Fruit fly (Drosophila melanogaster): ENCODE results near the gene glob3.

Gene glob3

DNA sequence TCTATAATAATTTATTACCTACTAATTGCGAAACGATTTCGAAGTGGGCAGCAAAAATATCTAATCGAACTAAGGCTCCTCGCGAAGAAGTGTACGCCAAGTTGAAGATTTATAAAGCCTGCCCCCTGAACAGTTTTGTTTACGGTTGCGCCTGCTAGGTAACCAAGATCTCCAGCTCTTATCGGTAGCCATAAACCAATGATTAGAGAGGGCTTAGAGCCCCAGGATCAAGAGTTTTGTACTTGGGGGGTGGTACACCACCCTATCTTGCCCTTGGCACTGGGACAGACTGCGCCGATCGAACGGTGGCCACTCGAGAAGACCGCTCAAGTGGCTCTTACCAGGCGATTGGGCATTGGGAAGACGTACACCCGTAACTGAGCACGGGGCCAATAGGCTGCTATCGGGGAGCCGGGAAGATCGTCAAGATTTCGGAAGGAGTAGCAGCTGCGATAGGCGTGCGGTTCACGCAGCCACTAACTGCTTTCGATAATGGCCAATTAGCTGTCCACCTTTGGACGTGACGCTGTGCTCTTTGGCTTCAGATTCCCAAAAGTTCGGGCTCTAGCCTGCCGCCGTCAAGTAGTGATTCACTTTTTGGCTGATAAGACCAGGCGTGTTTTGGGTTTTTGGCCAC lies 2.6 kb downstream of the glob3 start:
- TF ChIP-seq CG17801 (GFP tag; optimal IDR thresholded peaks at IDR 0.05; ENCODE audit: partially characterized antibody), result no peak

- TF ChIP-seq CG17801 (GFP tag; optimal IDR thresholded peaks at IDR 0.05; ENCODE audit: partially characterized antibody), result no peak
Observed at dm6 chr3R:5833948-5834504, 4.2 kb downstream of the glob3 start.

DNA sequence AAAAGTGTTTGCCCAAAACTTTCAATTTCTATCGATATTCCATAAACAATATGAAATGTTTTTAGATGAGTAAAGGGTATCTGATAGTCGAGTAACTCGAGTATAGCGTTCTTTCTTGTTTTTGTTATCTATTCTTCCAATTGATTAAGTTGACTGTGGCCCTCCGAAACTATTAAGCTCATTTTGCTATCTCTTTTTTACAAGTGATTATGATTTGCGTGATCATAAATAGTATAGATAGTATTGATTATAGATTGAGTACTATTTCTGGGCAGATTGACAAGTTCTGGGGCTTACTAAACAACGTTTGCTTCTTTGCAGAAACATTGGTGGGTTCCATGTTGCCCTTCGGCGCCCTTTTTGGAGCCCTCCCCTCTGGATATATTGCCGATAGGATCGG lies 6.7 kb downstream of the glob3 start:
- no peak for TF ChIP-seq CG17801 (GFP tag; optimal IDR thresholded peaks at IDR 0.05; ENCODE audit: partially characterized antibody)

DNA sequence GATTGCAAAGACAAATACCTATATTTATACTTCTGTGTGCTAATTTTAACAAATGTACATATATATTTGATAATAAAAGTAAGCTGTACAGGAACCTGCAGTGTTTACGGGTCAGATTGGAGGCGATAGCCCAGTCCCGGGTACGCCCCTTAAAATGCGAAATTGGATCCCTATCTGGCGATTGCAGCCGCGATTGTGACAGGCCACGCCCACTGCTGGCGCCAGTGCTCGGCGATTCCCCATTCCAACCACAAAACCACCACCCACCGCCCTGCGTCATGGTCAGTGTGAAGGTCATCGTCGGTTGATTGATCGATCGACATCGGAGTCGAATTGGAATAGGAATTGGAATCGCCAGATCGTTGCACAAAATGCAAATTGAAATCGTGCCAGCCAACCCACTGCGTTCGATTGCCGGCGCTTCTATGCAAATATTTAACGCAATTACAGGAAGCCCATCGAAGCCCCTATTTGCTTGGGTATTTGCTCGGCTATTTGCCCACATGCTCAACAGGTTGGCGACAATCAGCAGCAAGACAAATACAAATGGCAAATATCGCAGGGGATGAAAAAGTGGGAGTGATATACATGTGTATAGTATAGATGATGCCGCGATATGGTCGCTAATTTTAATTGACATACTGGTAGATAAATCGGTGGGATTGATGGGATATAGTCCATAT lies 9.0 kb downstream of the glob3 start:
- no peak for TF ChIP-seq CG17801 (GFP tag; optimal IDR thresholded peaks at IDR 0.05; ENCODE audit: partially characterized antibody)

- no peak for TF ChIP-seq CG17801 (GFP tag; optimal IDR thresholded peaks at IDR 0.05; ENCODE audit: partially characterized antibody)
Observed at dm6 chr3R:5840870-5841269, 11.0 kb downstream of the glob3 start, which contains the start of gene CG1213. CG1213 (plus strand) TSS chr3R:5841170.

DNA sequence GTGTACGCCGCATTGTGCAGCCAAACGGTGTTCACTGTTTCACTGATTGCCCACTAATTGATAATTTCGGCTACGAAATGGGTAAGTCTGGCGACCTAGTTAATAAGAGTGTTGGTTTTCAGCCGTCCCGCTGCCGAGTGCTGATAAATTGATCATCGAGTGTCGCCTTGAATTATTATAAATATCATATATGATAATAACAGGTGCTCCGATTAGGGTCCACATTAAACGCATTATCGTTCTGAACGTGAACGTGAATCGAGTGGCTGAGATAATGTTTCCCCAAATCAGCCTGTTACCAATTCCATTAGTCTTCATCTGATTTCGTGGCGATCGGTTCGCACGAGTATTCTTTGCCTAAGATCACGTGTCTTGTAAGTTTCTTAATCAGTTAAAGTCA lies 11.4 kb downstream of the glob3 start:
- no peak for TF ChIP-seq CG17801 (GFP tag; optimal IDR thresholded peaks at IDR 0.05; ENCODE audit: partially characterized antibody)

DNA sequence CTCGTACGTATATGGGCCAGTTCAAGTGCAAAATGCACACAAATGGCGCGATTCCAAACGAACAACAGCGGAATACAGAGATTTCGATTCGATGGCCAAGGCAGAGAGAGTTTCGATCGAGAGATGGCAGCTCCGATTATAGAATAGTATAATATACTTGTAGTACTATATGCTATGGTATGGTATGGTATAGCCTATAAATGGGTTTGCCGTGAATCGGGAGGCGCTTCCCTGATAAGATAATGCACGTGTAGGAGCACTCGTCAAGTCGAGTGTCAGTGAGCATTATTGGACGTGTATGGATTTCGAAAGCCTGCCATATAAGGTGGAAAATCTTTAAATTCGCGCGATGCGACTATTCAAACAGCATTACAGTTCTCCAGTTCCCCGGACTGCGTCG lies 13.7 kb downstream of the glob3 start:
- TF ChIP-seq CG17801 (GFP tag; optimal IDR thresholded peaks at IDR 0.05; ENCODE audit: partially characterized antibody), result no peak

DNA sequence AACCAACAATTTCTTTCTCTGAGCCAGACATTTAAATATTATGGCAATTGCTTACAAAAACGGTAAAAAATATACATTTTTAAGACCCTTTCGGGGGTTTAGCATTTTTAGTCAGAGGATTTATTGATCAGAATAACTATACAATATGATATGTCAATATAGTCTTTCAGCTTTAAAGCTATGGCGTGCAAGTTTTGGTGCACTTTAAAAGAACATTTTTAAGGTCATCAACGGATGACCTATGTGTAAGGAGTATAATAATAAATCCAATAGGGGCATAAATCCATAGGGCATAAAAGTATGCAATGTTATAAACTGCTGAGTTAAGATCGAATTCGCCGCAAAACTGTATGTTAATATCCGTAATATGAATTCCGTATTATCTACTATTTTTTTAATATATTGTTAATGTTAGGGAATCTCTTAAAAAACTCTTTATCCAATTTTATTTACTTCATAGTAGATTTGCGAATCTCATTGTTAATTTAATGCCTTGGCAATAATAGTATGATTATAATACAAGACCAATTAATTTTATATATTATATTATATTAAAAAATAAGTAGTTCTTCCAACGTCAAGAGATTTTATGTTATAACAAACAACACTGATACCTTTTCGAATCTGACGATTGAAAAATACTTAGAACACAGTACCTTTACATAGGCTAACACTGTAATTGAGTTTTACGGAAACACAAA lies 16.9 kb downstream of the glob3 start, which contains the start of gene CG14676:
Gene CG14676 (plus strand): TSS at position 651 of the 701 bp plus-strand sequence.
- TF ChIP-seq CG17801 (GFP tag; optimal IDR thresholded peaks at IDR 0.05; ENCODE audit: partially characterized antibody), result no peak

- TF ChIP-seq CG17801 (GFP tag; optimal IDR thresholded peaks at IDR 0.05; ENCODE audit: partially characterized antibody), result no peak
Observed at dm6 chr3R:5853032-5853431, 23.2 kb downstream of the glob3 start, which contains the start of gene CG34287. CG34287 (plus strand) TSS chr3R:5853332.

- TF ChIP-seq CG17801 (GFP tag; optimal IDR thresholded peaks at IDR 0.05; ENCODE audit: partially characterized antibody), result peak; percentile 56
Observed at dm6 chr3R:5856215-5856614, 26.4 kb downstream of the glob3 start, which contains the start of the genes disp and ECSIT. disp (minus strand) TSS chr3R:5856311. ECSIT (plus strand) TSS chr3R:5856585.

dm6 chr3R:5860736-5861217 lies 30.9 kb downstream of the glob3 start:
- TF ChIP-seq CG17801 (GFP tag; optimal IDR thresholded peaks at IDR 0.05; ENCODE audit: partially characterized antibody), result no peak

DNA sequence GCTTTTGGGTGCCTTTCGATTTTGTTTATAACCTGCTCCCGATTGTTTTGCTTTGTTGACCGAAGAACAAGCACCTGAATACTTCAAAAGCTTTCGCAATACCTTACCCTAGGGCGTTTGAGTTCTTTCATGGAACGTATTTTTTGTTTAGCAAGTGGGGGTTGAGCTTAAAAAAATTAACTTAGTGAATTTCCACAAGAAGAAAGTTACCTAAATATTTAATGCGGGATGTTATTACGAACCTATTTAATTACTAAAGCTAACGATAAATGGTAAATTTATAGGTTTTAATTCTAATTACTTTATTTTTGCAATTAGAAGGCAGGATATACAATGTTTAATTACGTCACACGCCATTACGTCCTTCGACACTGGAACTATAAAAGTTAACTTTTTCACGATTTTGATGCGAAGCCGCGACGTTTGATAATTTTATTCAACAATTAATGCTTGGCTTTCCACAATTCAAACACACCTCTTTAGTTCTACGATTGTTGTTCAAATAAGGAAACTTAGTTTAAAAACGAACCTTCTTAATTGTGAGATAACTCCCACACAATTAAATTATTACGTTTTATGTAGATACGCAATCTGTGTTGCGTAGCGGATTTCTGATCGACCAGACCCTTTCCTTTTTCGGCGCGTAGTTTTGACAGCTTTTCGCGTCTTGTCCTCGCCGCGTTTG lies 31.5 kb downstream of the glob3 start:
- no peak for TF ChIP-seq CG17801 (GFP tag; optimal IDR thresholded peaks at IDR 0.05; ENCODE audit: partially characterized antibody)

DNA sequence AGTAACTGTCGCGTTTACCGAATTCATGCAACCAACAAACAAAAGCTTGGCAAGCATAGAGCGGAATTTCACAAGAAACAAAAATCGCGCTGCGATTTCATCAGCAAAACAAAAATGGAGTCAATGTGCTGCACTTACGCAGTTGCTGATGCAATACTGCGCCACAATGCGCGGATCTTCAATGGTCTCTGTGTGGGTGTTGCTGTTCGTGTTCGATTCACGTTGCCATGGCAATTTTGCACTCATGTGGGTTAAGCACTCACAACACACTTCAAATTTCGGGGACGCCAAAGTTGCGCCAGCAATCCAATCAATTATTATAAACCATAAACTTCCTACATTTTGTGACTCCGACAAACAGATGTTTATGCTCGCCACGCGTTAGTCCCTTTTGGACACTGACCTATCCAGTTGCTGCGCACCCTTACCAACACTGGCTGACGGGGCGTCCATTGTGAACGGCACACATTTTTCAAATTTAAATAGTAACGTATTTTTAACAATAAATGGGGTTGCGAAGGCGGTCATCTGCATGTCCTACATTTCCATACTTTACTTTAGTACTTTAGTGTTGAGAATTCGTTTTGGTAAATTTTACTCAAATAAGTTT lies 32.3 kb downstream of the glob3 start, which contains the start of gene CG2017:
Gene CG2017 (minus strand): TSS at position 374 of the 610 bp plus-strand sequence.
- no peak for TF ChIP-seq CG17801 (GFP tag; optimal IDR thresholded peaks at IDR 0.05; ENCODE audit: partially characterized antibody)

dm6 chr3R:5871393-5871792 lies 41.5 kb downstream of the glob3 start:
- TF ChIP-seq CG17801 (GFP tag; optimal IDR thresholded peaks at IDR 0.05; ENCODE audit: partially characterized antibody), result no peak
